Worm (Caenorhabditis elegans) whole organism, L4/young adult: ENCODE results near the gene clec-216.

ENCODE experiments used
- W03F9.2 ChIP-seq: fragments of 150-350 bp; optimal IDR thresholded peaks from 2 replicates; lab custom pipeline; 2014; ENCODE audit warnings: missing biosample characterization, missing genetic modification characterization
- dao-5 ChIP-seq: sonication (generic microtip); optimal IDR thresholded peaks from 2 replicates; lab custom pipeline; 2016; ENCODE audit warnings: missing genotype, missing genetic modification characterization, moderate library complexity, missing compliant biosample characterization
- him-1 ChIP-seq: sonication (generic microtip); optimal IDR thresholded peaks from 2 replicates; lab custom pipeline; 2016; ENCODE audit warnings: missing genotype, missing genetic modification reagents, missing genetic modification characterization, missing compliant biosample characterization

- TF ChIP-seq him-1 (tag; lab: Kevin White, UChicago): no peak
- no peak for TF ChIP-seq dao-5
- no peak for TF ChIP-seq W03F9.2 (tag; lab: Kevin White, UChicago)
Observed at ce11 chrV:7925483-7925882, 27.3 kb downstream of the clec-216 start, which contains the start of gene srsx-7.
